Worm (Caenorhabditis elegans) whole organism, L4/young adult: ENCODE data around the gene col-71.

Experiments used
- W03F9.2 ChIP-seq: fragments of 150-350 bp; optimal IDR thresholded peaks from 2 replicates; lab custom pipeline; 2014; ENCODE audit warnings: missing biosample characterization, missing genetic modification characterization
- dao-5 ChIP-seq: sonication (generic microtip); optimal IDR thresholded peaks from 2 replicates; lab custom pipeline; 2016; ENCODE audit warnings: missing genotype, missing genetic modification characterization, moderate library complexity, missing compliant biosample characterization
- him-1 ChIP-seq: sonication (generic microtip); optimal IDR thresholded peaks from 2 replicates; lab custom pipeline; 2016; ENCODE audit warnings: missing genotype, missing genetic modification reagents, missing genetic modification characterization, missing compliant biosample characterization

DNA sequence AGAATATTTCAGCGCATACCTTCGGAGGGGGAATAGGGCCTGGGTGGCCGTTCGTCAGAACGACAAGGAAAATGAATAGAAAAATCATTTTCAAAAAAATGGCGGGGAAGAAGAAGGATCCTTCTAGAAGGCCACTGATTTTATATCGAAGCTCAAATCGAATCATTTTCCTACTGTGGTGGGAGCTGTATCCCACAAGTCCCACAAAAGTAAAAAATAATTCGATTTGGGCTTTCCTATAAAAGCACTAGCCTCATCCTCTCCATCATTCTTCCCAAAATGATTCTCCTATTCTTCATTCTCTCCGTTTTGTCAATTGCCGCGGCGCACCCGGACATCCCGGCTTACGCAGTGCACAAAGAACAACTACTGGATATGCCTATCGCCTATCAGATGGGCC lies 44.2 kb downstream of the col-71 start, which contains the start of the genes C16C8.26 and C16C8.19:
- TF ChIP-seq dao-5 (tag; lab: Kevin White, UChicago) (no peak), W03F9.2 (tag; lab: Kevin White, UChicago) (no peak), him-1 (no peak)
